Worm (Caenorhabditis elegans): Measurements from ENCODE around the gene R10H10.3.

DNA sequence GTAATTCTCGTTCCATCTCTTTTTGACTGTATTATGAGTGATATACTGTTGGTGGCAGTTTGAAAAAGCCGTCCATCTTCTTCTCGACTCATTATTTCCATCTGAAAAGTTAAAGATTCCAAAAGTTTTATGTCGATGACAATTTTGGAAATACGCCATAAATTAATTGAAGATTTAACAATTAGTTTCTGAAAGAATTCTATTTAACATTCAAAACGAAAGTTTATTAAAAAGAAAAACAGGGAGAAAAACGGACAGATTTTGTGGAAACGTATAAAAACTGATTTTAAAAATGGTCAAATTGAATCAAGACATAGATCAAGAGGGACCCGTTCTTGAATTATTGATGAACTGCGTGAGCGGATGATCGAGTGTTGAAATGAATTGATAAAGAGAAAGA is 25.5 kb downstream of the R10H10.3 start, which contains the start of gene R10H10.7:
- TF ChIP-seq pha-4 (tag; optimal IDR thresholded peaks at IDR 0.05) (no peak), ceh-43 (GFP tag; optimal IDR thresholded peaks at IDR 0.05) (no peak), ham-2 (GFP tag; optimal IDR thresholded peaks at IDR 0.05) (no peak), nhr-2 (tag; optimal IDR thresholded peaks at IDR 0.05) (no peak), blmp-1 (tag; optimal IDR thresholded peaks at IDR 0.05) (no peak), mab-5 (tag; optimal IDR thresholded peaks at IDR 0.05) (no peak), ztf-11 (tag; optimal IDR thresholded peaks at IDR 0.05) (no peak), ces-1 (GFP tag; optimal IDR thresholded peaks at IDR 0.05) (no peak), nhr-76 (tag; optimal IDR thresholded peaks at IDR 0.05) (no peak)

Data from whole organism, mixed stage, embryonic.